Worm (Caenorhabditis elegans) whole organism, late embryonic: ENCODE results near the gene C25F9.12.

Experiments
- C08G9.2 ChIP-seq: sonication (generic microtip); optimal IDR thresholded peaks from 2 replicates; lab custom pipeline; 2016; ENCODE audit warnings: mild to moderate bottlenecking, missing genetic modification characterization, moderate library complexity, missing compliant biosample characterization
- C38D4.7 ChIP-seq: fragments of 200-800 bp; sonication (Bioruptor generic); optimal IDR thresholded peaks from 2 replicates; lab custom pipeline; 2018; ENCODE audit warnings: mild to moderate bottlenecking, missing genetic modification characterization, moderate library complexity, missing compliant biosample characterization
- F13H6.1 ChIP-seq: sonication (generic microtip); optimal IDR thresholded peaks from 2 replicates; lab custom pipeline; 2016; ENCODE audit warnings: missing genetic modification characterization, missing compliant biosample characterization
- K09A11.1 ChIP-seq: sonication (generic microtip); optimal IDR thresholded peaks from 2 replicates; lab custom pipeline; 2017; ENCODE audit warnings: antibody characterized with exemption, mild to moderate bottlenecking, missing genetic modification characterization, missing compliant biosample characterization; ENCODE audit not compliant: insufficient read depth
- ceh-18 ChIP-seq: sonication (generic microtip); optimal IDR thresholded peaks from 2 replicates; lab custom pipeline; 2016; ENCODE audit warnings: missing genetic modification characterization, missing compliant biosample characterization
- ceh-2 ChIP-seq: sonication (generic microtip); optimal IDR thresholded peaks from 2 replicates; lab custom pipeline; 2016; ENCODE audit warnings: missing genotype, missing genetic modification characterization, missing compliant biosample characterization
- ceh-22 ChIP-seq: sonication (generic microtip); optimal IDR thresholded peaks from 2 replicates; lab custom pipeline; 2017; ENCODE audit warnings: missing biosample characterization, missing genetic modification characterization
- ceh-24 ChIP-seq: sonication (generic microtip); optimal IDR thresholded peaks from 2 replicates; lab custom pipeline; 2016; ENCODE audit warnings: mild to moderate bottlenecking, missing genetic modification characterization, missing compliant biosample characterization
- ceh-31 ChIP-seq: sonication (generic microtip); optimal IDR thresholded peaks from 2 replicates; lab custom pipeline; 2016; ENCODE audit warnings: missing genetic modification characterization, missing compliant biosample characterization
- ceh-45 ChIP-seq: fragments of 200-800 bp; sonication (Bioruptor generic); IDR thresholded peaks from 2 replicates; pipeline ENCODE4 v1.3.6; 2022; ENCODE audit warnings: missing genetic modification reagents, missing genetic modification characterization, missing compliant biosample characterization
- ceh-6 ChIP-seq: fragments of 200-800 bp; sonication (Bioruptor generic); optimal IDR thresholded peaks from 2 replicates; lab custom pipeline; 2018; ENCODE audit warnings: mild to moderate bottlenecking, missing genetic modification characterization, missing compliant biosample characterization
- dmd-4 ChIP-seq: sonication (generic microtip); optimal IDR thresholded peaks from 2 replicates; lab custom pipeline; 2016; ENCODE audit warnings: borderline replicate concordance, missing genetic modification characterization, missing compliant biosample characterization
- dve-1 ChIP-seq: sonication (generic microtip); optimal IDR thresholded peaks from 2 replicates; lab custom pipeline; 2017; ENCODE audit warnings: antibody characterized with exemption, mild to moderate bottlenecking, missing genetic modification characterization, missing compliant biosample characterization
- elt-4 ChIP-seq: sonication (generic microtip); optimal IDR thresholded peaks from 2 replicates; lab custom pipeline; 2016; ENCODE audit warnings: missing genetic modification characterization, missing compliant biosample characterization
- ets-4 ChIP-seq: sonication (generic microtip); optimal IDR thresholded peaks from 2 replicates; lab custom pipeline; 2016; ENCODE audit warnings: missing genetic modification characterization, missing compliant biosample characterization
- eyg-1 ChIP-seq: sonication (generic microtip); optimal IDR thresholded peaks from 2 replicates; lab custom pipeline; 2016; ENCODE audit warnings: missing genotype, missing genetic modification characterization, missing compliant biosample characterization
- gmeb-2 ChIP-seq: sonication (generic microtip); optimal IDR thresholded peaks from 2 replicates; lab custom pipeline; 2016; ENCODE audit warnings: missing genetic modification characterization, inconsistent platforms, missing compliant biosample characterization
- hlh-15 ChIP-seq: sonication (generic microtip); optimal IDR thresholded peaks from 2 replicates; lab custom pipeline; 2016; ENCODE audit warnings: missing genetic modification characterization, missing compliant biosample characterization
- hlh-8 ChIP-seq: sonication (generic microtip); optimal IDR thresholded peaks from 2 replicates; lab custom pipeline; 2016; ENCODE audit warnings: missing genotype, missing genetic modification characterization, missing compliant biosample characterization
- madf-2 ChIP-seq: sonication (generic microtip); optimal IDR thresholded peaks from 2 replicates; lab custom pipeline; 2017; ENCODE audit warnings: missing genetic modification characterization, missing compliant biosample characterization
- nhr-11 ChIP-seq: fragments of 150-350 bp; optimal IDR thresholded peaks from 2 replicates; lab custom pipeline; 2014; ENCODE audit warnings: missing biosample characterization, missing genetic modification characterization
- nhr-232 ChIP-seq: sonication (generic microtip); optimal IDR thresholded peaks from 2 replicates; lab custom pipeline; 2016; ENCODE audit warnings: missing genetic modification characterization, missing compliant biosample characterization
- odd-2 ChIP-seq: sonication (generic microtip); optimal IDR thresholded peaks from 2 replicates; lab custom pipeline; 2017; ENCODE audit warnings: antibody characterized with exemption, mild to moderate bottlenecking, missing genetic modification characterization, missing compliant biosample characterization
- pag-3 ChIP-seq: sonication (generic microtip); optimal IDR thresholded peaks from 2 replicates; lab custom pipeline; 2016; ENCODE audit warnings: missing compliant biosample characterization, missing genetic modification characterization, borderline replicate concordance
- pat-9 ChIP-seq: fragments of 200-800 bp; sonication (Bioruptor generic); optimal IDR thresholded peaks from 2 replicates; lab custom pipeline; 2018; ENCODE audit warnings: mild to moderate bottlenecking, missing genetic modification characterization, moderate library complexity, missing compliant biosample characterization
- ref-2 ChIP-seq: sonication (generic microtip); optimal IDR thresholded peaks from 2 replicates; lab custom pipeline; 2016; ENCODE audit warnings: missing genetic modification characterization, missing compliant biosample characterization
- sdc-2 ChIP-seq: sonication (generic microtip); optimal IDR thresholded peaks from 2 replicates; lab custom pipeline; 2016; ENCODE audit warnings: missing genotype, missing genetic modification characterization, missing compliant biosample characterization
- sox-4 ChIP-seq: sonication (generic microtip); optimal IDR thresholded peaks from 2 replicates; lab custom pipeline; 2017; ENCODE audit warnings: mild to moderate bottlenecking, missing genetic modification characterization, inconsistent platforms, missing compliant biosample characterization
- syd-9 ChIP-seq: sonication (generic microtip); optimal IDR thresholded peaks from 2 replicates; lab custom pipeline; 2016; ENCODE audit warnings: mild to moderate bottlenecking, missing genetic modification characterization, moderate library complexity, missing compliant biosample characterization
- tbx-7 ChIP-seq: sonication (generic microtip); optimal IDR thresholded peaks from 2 replicates; lab custom pipeline; 2016; ENCODE audit warnings: missing genotype, missing genetic modification characterization, missing compliant biosample characterization
- unc-55 ChIP-seq: sonication (generic microtip); optimal IDR thresholded peaks from 2 replicates; lab custom pipeline; 2017; ENCODE audit warnings: missing biosample characterization, missing genetic modification reagents, missing genetic modification characterization

The C25F9.12 gene

DNA sequence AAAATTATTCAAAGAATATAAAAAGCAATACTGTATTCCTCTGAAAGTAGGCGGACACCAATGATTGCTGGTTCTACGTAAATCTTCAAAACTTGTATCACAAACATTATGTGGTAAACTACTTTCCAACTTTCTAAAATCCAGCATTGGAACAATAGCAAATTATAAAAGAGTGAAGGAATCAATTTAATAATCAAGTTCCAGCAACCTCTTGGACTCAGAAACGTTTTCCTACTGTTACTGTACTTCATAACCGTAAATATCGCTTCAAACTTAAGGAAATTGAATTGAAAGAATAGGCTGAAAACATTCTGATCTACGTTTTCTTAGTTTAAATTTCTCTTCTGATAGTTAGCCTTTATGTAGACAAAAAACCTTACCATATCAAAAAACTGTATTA is 864 bp upstream of the C25F9.12 start:
- no peak for TF ChIP-seq ceh-6
- no peak for TF ChIP-seq ceh-2 (tag; lab: Kevin White, UChicago)
- TF ChIP-seq tbx-7 (tag; lab: Kevin White, UChicago): no peak
- TF ChIP-seq nhr-232 (tag; lab: Kevin White, UChicago): no peak
- no peak for TF ChIP-seq nhr-11 (tag; lab: Kevin White, UChicago)
- no peak for TF ChIP-seq sdc-2 (tag; lab: Kevin White, UChicago)
- no peak for TF ChIP-seq hlh-8 (tag; lab: Kevin White, UChicago)
- no peak for TF ChIP-seq gmeb-2 (tag; lab: Kevin White, UChicago)
- TF ChIP-seq ceh-18 (tag; lab: Kevin White, UChicago): no peak
- no peak for TF ChIP-seq K09A11.1 (tag; lab: Kevin White, UChicago)

DNA sequence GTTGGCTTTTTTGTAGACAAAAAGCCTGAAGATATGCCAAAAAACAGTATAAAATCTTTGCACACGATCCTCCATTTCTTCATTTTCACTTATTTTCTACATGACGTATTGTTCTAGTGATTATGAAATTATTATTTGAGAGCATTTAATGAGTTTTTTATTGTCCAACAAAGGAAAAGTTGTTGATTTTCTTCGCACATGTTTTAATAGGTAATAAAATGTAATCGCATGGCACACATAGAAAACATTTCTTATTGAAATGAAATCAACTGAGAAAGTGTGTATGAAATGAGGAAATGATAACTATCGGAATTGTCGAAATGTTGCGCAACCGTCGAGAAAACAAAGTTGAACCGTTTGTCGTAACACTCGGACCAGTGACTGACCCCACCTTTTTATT is 1.3 kb downstream of the C25F9.12 start:
- TF ChIP-seq sox-4 (tag; lab: Kevin White, UChicago): no peak
- TF ChIP-seq elt-4 (tag; lab: Kevin White, UChicago): no peak
- no peak for TF ChIP-seq hlh-15
- no peak for TF ChIP-seq odd-2 (tag; lab: Kevin White, UChicago)
- TF ChIP-seq pag-3 (tag; lab: Kevin White, UChicago): no peak
- no peak for TF ChIP-seq dve-1
- no peak for TF ChIP-seq gmeb-2 (tag; lab: Kevin White, UChicago)
- TF ChIP-seq unc-55 (GFP tag; lab: Kevin White, UChicago): no peak
- TF ChIP-seq C38D4.7: no peak

DNA sequence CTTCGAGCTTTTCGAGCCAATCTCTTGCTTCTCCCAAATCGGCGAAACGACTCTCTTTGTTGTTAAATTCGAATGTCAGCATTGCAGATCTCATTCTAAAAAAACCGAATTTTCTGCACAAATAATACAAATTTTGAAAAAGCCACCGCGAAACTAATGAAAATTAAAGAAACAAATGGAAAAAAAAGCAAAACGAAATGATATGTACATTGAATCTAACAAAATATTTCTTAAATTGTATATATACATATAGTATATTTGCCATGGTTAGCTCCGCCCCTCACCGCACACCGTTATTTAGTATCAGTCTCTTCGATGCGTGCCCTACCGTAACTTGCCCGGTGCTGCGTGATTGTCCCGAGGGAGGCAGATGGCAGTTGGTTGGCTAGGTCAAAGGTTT is 2.1 kb downstream of the C25F9.12 start, which contains the start of gene srw-86:
srw-86 (minus strand) TSS at position 101 of the 400 bp plus-strand sequence.
- TF ChIP-seq ref-2 (tag; lab: Kevin White, UChicago): no peak
- no peak for TF ChIP-seq pat-9
- no peak for TF ChIP-seq C08G9.2 (tag; lab: Kevin White, UChicago)
- no peak for TF ChIP-seq madf-2 (tag; lab: Kevin White, UChicago)
- no peak for TF ChIP-seq ceh-31 (tag; lab: Kevin White, UChicago)
- no peak for TF ChIP-seq dmd-4 (tag; lab: Kevin White, UChicago)
- TF ChIP-seq eyg-1: no peak
- no peak for TF ChIP-seq ets-4 (tag; lab: Kevin White, UChicago)
- TF ChIP-seq nhr-11 (tag; lab: Kevin White, UChicago): no peak
- no peak for TF ChIP-seq pag-3 (tag; lab: Kevin White, UChicago)
- TF ChIP-seq, all 69 proteins: peak for 0

DNA sequence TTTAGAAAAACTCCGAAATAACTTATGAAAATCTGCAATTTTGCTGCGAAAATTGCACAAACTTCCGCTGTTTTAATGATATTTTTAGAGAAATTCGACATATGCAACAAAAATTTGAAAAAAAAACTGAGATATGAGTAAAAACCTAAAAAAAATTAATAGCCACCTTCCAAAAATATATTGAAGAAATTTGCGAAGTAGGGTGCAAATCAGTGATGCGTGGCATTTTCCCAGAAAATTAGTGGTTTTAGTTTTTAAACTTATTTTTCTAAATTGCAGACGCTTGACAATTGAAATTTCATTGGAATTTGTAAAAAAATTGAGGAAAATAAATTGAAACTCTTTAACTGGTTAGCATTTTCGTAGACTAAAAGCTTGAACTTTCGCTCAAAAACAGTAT is 3.9 kb downstream of the C25F9.12 start, which contains the start of gene C25F9.13:
C25F9.13 (minus strand) TSS at position 101 of the 400 bp plus-strand sequence.
- no peak for TF ChIP-seq hlh-8 (tag; lab: Kevin White, UChicago)
- no peak for TF ChIP-seq ceh-24 (tag; lab: Kevin White, UChicago)
- TF ChIP-seq nhr-11 (tag; lab: Kevin White, UChicago): no peak
- no peak for TF ChIP-seq odd-2 (tag; lab: Kevin White, UChicago)
- TF ChIP-seq ceh-6: no peak
- TF ChIP-seq syd-9 (tag; lab: Kevin White, UChicago): no peak
- TF ChIP-seq C08G9.2 (tag; lab: Kevin White, UChicago): no peak
- TF ChIP-seq F13H6.1 (tag; lab: Kevin White, UChicago): no peak

DNA sequence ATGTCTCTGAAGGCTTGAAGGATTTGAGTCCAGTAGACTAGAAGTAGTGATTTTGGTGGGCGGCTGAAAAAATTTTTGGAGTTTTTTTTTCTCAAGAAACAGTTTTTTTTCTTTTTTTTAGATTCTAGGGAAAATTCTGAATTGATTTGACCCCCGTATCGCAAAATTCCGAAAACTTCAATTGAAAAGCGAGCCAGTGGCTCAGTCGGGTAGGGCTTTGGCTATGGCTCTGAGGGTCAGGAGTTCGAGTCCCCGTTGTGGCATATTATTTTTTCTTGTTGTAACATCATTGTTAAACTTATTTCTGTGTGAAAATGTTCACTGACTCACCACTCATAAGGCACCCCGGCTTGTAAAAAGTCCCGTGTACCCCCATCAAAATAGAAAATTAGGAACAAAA is 4.4 kb downstream of the C25F9.12 start:
- TF ChIP-seq ceh-45 (GFP tag; lab: Robert Waterston, UW): no peak
- no peak for TF ChIP-seq ceh-22 (tag; lab: Kevin White, UChicago)
